Worm (Caenorhabditis elegans) whole organism, L4/young adult: ENCODE data around the gene M02H5.8.

ENCODE experiments used
- W03F9.2 ChIP-seq: fragments of 150-350 bp; optimal IDR thresholded peaks from 2 replicates; lab custom pipeline; 2014; ENCODE audit warnings: missing biosample characterization, missing genetic modification characterization
- dao-5 ChIP-seq: sonication (generic microtip); optimal IDR thresholded peaks from 2 replicates; lab custom pipeline; 2016; ENCODE audit warnings: missing genotype, missing genetic modification characterization, moderate library complexity, missing compliant biosample characterization
- him-1 ChIP-seq: sonication (generic microtip); optimal IDR thresholded peaks from 2 replicates; lab custom pipeline; 2016; ENCODE audit warnings: missing genotype, missing genetic modification reagents, missing genetic modification characterization, missing compliant biosample characterization

DNA sequence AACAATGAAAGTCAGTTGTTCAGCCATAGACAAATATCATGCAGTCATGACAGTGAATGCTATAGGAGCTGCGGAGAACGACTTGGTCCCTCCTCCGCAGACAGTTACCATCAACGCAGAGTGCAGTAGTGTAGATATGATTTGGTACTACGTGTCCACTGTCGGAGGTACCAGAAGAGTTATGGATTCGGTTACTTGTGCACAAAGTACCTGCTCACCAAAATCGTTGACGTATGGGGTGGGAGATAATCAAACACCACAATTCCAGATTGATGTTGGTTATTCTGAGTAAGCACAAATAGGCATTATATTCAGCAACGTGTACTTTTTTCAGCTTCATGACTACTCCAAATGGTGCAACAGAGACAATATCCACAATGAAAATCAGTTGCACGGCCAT, 16.8 kb upstream of the M02H5.8 start:
- TF ChIP-seq him-1 (tag; lab: Kevin White, UChicago) (no peak), W03F9.2 (tag; lab: Kevin White, UChicago) (no peak), dao-5 (tag; lab: Kevin White, UChicago) (no peak)
